Worm (Caenorhabditis elegans): ENCODE results near the gene lin-12.
A peak's percentile ranks its signal among the peaks of the same experiment; 100 is the strongest.

lin-12 gene

ce11 chrIII:9050600-9050999 lies 20.7 kb downstream of the lin-12 start, which contains the start of gene ikke-1:
ikke-1 (minus strand) TSS chrIII:9050700.
- no peak for TF ChIP-seq hmg-11 (tag; optimal IDR thresholded peaks at IDR 0.05)
- TF ChIP-seq elt-3 (tag; optimal IDR thresholded peaks at IDR 0.05) = no peak
- TF ChIP-seq egl-27 (tag; optimal IDR thresholded peaks at IDR 0.05) = no peak
- TF ChIP-seq pha-4 (tag; optimal IDR thresholded peaks at IDR 0.05) = no peak
- no peak for TF ChIP-seq ztf-4 (tag; optimal IDR thresholded peaks at IDR 0.05)
- no peak for TF ChIP-seq jun-1 (tag; optimal IDR thresholded peaks at IDR 0.05)
- no peak for TF ChIP-seq aly-2 (tag; optimal IDR thresholded peaks at IDR 0.05)
- no peak for TF ChIP-seq elt-1 (tag; optimal IDR thresholded peaks at IDR 0.05)
- TF ChIP-seq nhr-25 (tag; optimal IDR thresholded peaks at IDR 0.05) = no peak
- no peak for TF ChIP-seq ceh-82 (tag; optimal IDR thresholded peaks at IDR 0.05)
- TF ChIP-seq nhr-67 (tag; optimal IDR thresholded peaks at IDR 0.05) = no peak

- no peak for TF ChIP-seq fkh-2 (tag; optimal IDR thresholded peaks at IDR 0.05)
- peak; percentile 6 for TF ChIP-seq fkh-10 (GFP tag; optimal IDR thresholded peaks at IDR 0.05)
Observed at ce11 chrIII:9047260-9047659, 24.0 kb downstream of the lin-12 start.

- TF ChIP-seq nhr-11 (tag; optimal IDR thresholded peaks at IDR 0.05) = no peak
- no peak for TF ChIP-seq unc-62 (GFP tag; optimal IDR thresholded peaks at IDR 0.05)
- no peak for TF ChIP-seq aly-2 (tag; optimal IDR thresholded peaks at IDR 0.05)
- no peak for TF ChIP-seq nhr-23 (tag; optimal IDR thresholded peaks at IDR 0.05)
- TF ChIP-seq ceh-82 (tag; optimal IDR thresholded peaks at IDR 0.05) = no peak
- no peak for TF ChIP-seq ceh-28 (tag; optimal IDR thresholded peaks at IDR 0.05)
- TF ChIP-seq egl-27 (tag; optimal IDR thresholded peaks at IDR 0.05) = no peak
- no peak for TF ChIP-seq lsy-12 (tag; optimal IDR thresholded peaks at IDR 0.05)
- TF ChIP-seq ZK546.5 (tag; optimal IDR thresholded peaks at IDR 0.05) = no peak
- no peak for TF ChIP-seq eor-1 (tag; optimal IDR thresholded peaks at IDR 0.05)
- no peak for TF ChIP-seq lin-39 (tag; optimal IDR thresholded peaks at IDR 0.05)
- TF ChIP-seq nhr-67 (tag; optimal IDR thresholded peaks at IDR 0.05) = no peak
- no peak for TF ChIP-seq fos-1 (tag; optimal IDR thresholded peaks at IDR 0.05)
- no peak for TF ChIP-seq fkh-2 (tag; optimal IDR thresholded peaks at IDR 0.05)
- TF ChIP-seq nhr-77 (tag; optimal IDR thresholded peaks at IDR 0.05) = no peak
- TF ChIP-seq nhr-12 (tag; optimal IDR thresholded peaks at IDR 0.05) = no peak
- TF ChIP-seq R02D3.7 (tag; optimal IDR thresholded peaks at IDR 0.05) = no peak
- no peak for TF ChIP-seq tbx-2 (tag; optimal IDR thresholded peaks at IDR 0.05)
- no peak for TF ChIP-seq nhr-25 (tag; optimal IDR thresholded peaks at IDR 0.05)
Observed at ce11 chrIII:9045838-9046237, 25.4 kb downstream of the lin-12 start, which contains the start of gene R107.2. R107.2 (minus strand) TSS chrIII:9045938.

- TF ChIP-seq ceh-28 (tag; optimal IDR thresholded peaks at IDR 0.05) (peak; percentile 0), unc-62 (GFP tag; optimal IDR thresholded peaks at IDR 0.05) (no peak)
Observed at ce11 chrIII:9043200-9043599, 28.1 kb downstream of the lin-12 start, which contains the start of gene nac-2. nac-2 (minus strand) TSS chrIII:9043300.

- no peak for TF ChIP-seq ama-1 (optimal IDR thresholded peaks at IDR 0.05)
- TF ChIP-seq egl-5 (tag; optimal IDR thresholded peaks at IDR 0.05) = peak; percentile 17
- no peak for TF ChIP-seq lin-39 (tag; optimal IDR thresholded peaks at IDR 0.05)
Observed at ce11 chrIII:9037658-9038057, 33.6 kb downstream of the lin-12 start, which contains the start of gene R107.9. R107.9 (plus strand) TSS chrIII:9037958.

- TF ChIP-seq pqm-1 (tag; optimal IDR thresholded peaks at IDR 0.05) (peak; percentile 62), elt-2 (tag; optimal IDR thresholded peaks at IDR 0.05) (peak; percentile 89), nhr-12 (tag; optimal IDR thresholded peaks at IDR 0.05) (no peak), mml-1 (tag; optimal IDR thresholded peaks at IDR 0.05) (no peak)
Observed at ce11 chrIII:9035037-9035436, 36.2 kb downstream of the lin-12 start.

- no peak for TF ChIP-seq fos-1 (tag; optimal IDR thresholded peaks at IDR 0.05)
- peak; percentile 57 for TF ChIP-seq elt-2 (tag; optimal IDR thresholded peaks at IDR 0.05)
- TF ChIP-seq ZK546.5 (tag; optimal IDR thresholded peaks at IDR 0.05) = no peak
- peak; percentile 10 for TF ChIP-seq pha-4 (tag; optimal IDR thresholded peaks at IDR 0.05)
- TF ChIP-seq jun-1 (tag; optimal IDR thresholded peaks at IDR 0.05) = peak; percentile 51
Observed at ce11 chrIII:9034133-9034532, 37.1 kb downstream of the lin-12 start.
